Fruit fly (Drosophila melanogaster) whole organism, pupa: Measurements from ENCODE around the gene Polr1B.

Experiments
- CG10348 ChIP-seq: fragments of 200-800 bp; sonication (Bioruptor generic); IDR thresholded peaks from 2 replicates; pipeline ENCODE4 v1.3.6; 2022; ENCODE audit warnings: missing biosample characterization, missing genetic modification characterization
- CG12605 ChIP-seq: fragments of 200-800 bp; sonication (Bioruptor generic); IDR thresholded peaks from 2 replicates; pipeline ENCODE4 v1.3.6; 2022; ENCODE audit warnings: missing biosample characterization, missing genetic modification characterization
- CG13204 ChIP-seq: fragments of 200-800 bp; sonication (Bioruptor generic); optimal IDR thresholded peaks from 2 replicates; lab custom pipeline; 2018; ENCODE audit warnings: missing biosample characterization, mild to moderate bottlenecking, missing genetic modification characterization, moderate library complexity
- CG14655 ChIP-seq: fragments of 200-800 bp; sonication (Bioruptor generic); optimal IDR thresholded peaks from 3 replicates; lab custom pipeline; 2017; ENCODE audit warnings: mild to moderate bottlenecking, missing biosample characterization, missing genetic modification reagents, missing genetic modification characterization
- CG15710 ChIP-seq: fragments of 200-800 bp; sonication (Bioruptor generic); optimal IDR thresholded peaks from 2 replicates; lab custom pipeline; 2018; ENCODE audit warnings: missing biosample characterization, mild to moderate bottlenecking, missing genetic modification characterization, moderate library complexity
- CG17806 ChIP-seq: fragments of 200-800 bp; sonication (Bioruptor generic); optimal IDR thresholded peaks from 2 replicates; lab custom pipeline; 2018; ENCODE audit warnings: missing biosample characterization, mild to moderate bottlenecking, missing genetic modification characterization, moderate library complexity
- CG32121 ChIP-seq: fragments of 200-800 bp; sonication (Bioruptor generic); IDR thresholded peaks from 2 replicates; pipeline ENCODE4 v1.3.6; 2022; ENCODE audit warnings: missing biosample characterization, missing genetic modification characterization
- CG34367 ChIP-seq: fragments of 200-800 bp; sonication (Bioruptor generic); optimal IDR thresholded peaks from 2 replicates; lab custom pipeline; 2018; ENCODE audit warnings: missing biosample characterization, mild to moderate bottlenecking, missing genetic modification characterization
- CG4496 ChIP-seq: fragments of 200-800 bp; sonication (Bioruptor generic); IDR thresholded peaks from 3 replicates; pipeline ENCODE4 v1.3.6; 2022; ENCODE audit warnings: missing biosample characterization, missing genetic modification characterization
- CG8159 ChIP-seq: fragments of 200-800 bp; sonication (Bioruptor generic); optimal IDR thresholded peaks from 3 replicates; lab custom pipeline; 2018; ENCODE audit warnings: missing biosample characterization, mild to moderate bottlenecking, missing genetic modification characterization, moderate library complexity
- CG8301 ChIP-seq: fragments of 200-800 bp; sonication (Bioruptor generic); optimal IDR thresholded peaks from 2 replicates; lab custom pipeline; 2018; ENCODE audit warnings: missing biosample characterization, mild to moderate bottlenecking, missing genetic modification characterization
- CG9948 ChIP-seq: fragments of 200-800 bp; sonication (Bioruptor generic); optimal IDR thresholded peaks from 2 replicates; lab custom pipeline; 2018; ENCODE audit warnings: missing biosample characterization, mild to moderate bottlenecking, missing genetic modification characterization, moderate library complexity
- D1 ChIP-seq: fragments of 200-800 bp; sonication (Bioruptor generic); optimal IDR thresholded peaks from 2 replicates; lab custom pipeline; 2018; ENCODE audit warnings: missing biosample characterization, mild to moderate bottlenecking, missing genetic modification characterization, moderate library complexity
- EcR ChIP-seq: fragments of 200-800 bp; sonication (Bioruptor generic); optimal IDR thresholded peaks from 3 replicates; lab custom pipeline; 2019; ENCODE audit warnings: missing biosample characterization, missing genetic modification characterization, mild to moderate bottlenecking, moderate library complexity, missing genetic modification reagents
- Ets98B ChIP-seq: fragments of 200-800 bp; sonication (Bioruptor generic); IDR thresholded peaks from 2 replicates; pipeline ENCODE4 v1.3.6; 2022; ENCODE audit warnings: missing biosample characterization, missing genetic modification characterization
- Pif1A ChIP-seq: fragments of 200-800 bp; sonication (Bioruptor generic); optimal IDR thresholded peaks from 3 replicates; lab custom pipeline; 2016; ENCODE audit warnings: missing biosample characterization, missing genetic modification characterization
- Pif1B ChIP-seq: fragments of 200-800 bp; sonication (Bioruptor generic); optimal IDR thresholded peaks from 3 replicates; lab custom pipeline; 2016; ENCODE audit warnings: missing biosample characterization, missing genetic modification characterization
- Snoo ChIP-seq: fragments of 200-800 bp; sonication (Bioruptor generic); optimal IDR thresholded peaks from 3 replicates; lab custom pipeline; 2017; ENCODE audit warnings: missing biosample characterization, mild to moderate bottlenecking, missing genetic modification characterization, inconsistent platforms
- fd96Ca ChIP-seq: fragments of 200-800 bp; sonication (Bioruptor generic); IDR thresholded peaks from 3 replicates; pipeline ENCODE4 v1.3.6; 2022; ENCODE audit warnings: missing biosample characterization, missing genetic modification characterization
- gl ChIP-seq: fragments of 200-800 bp; sonication (Bioruptor generic); optimal IDR thresholded peaks from 2 replicates; lab custom pipeline; 2018; ENCODE audit warnings: missing biosample characterization, mild to moderate bottlenecking, missing genetic modification characterization
- rn ChIP-seq: fragments of 200-800 bp; sonication (Bioruptor generic); IDR thresholded peaks from 2 replicates; pipeline ENCODE4 v1.3.6; 2022; ENCODE audit warnings: missing biosample characterization, missing genetic modification characterization

The Polr1B gene

DNA sequence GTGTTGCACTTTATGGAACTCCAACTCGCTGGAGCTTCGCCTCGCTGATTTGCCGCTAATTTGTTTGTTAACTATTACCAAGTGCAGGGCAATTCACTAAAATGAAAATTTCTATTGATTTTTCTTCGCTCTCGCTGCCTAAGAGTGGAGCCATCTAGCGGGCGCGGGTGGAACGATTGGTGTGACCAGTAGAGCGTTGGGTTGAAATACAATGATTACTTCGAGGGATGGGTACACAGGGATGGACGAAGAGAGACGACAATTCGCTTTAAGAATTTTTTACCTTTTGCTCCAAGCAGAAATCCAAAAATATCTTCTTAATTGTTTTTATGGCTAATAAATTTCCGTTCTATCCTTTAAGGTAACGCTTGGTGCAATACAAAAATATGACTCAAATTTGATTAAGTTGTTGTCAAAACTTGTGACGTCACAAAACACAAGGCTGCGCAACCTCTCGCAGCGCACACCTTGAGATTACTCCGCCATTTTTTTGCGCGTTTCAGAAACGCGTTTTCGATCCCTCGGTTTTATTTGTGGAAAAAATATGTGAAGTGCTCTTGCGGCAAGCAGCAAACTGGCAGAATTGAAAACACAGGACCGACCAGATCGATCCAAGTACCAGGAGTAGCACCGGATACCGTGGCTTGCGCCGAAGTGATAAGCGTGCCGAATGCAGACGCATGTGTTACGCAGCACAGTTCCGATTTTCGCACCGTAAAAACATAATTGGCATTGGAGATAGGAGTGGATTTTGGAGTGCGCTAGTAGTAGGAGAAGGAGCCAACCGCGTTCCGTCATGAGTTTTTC is 10.7 kb downstream of the Polr1B start, which contains the start of the genes AP-2alpha and ebi:
Gene AP-2alpha (minus strand): TSS at position 185 of the 807 bp plus-strand sequence.
Gene ebi (plus strand): TSS at position 475 of the 807 bp plus-strand sequence.
- TF ChIP-seq CG34367 (peak; percentile 73), rn (GFP tag; lab: Robert Waterston, UW) (peak; percentile 62; the same call in 1 of the 2 replicates), CG32121 (peak; percentile 64), CG4496 (peak; percentile 75), Pif1A (GFP tag; lab: Kevin White, UChicago) (peak; percentile 80), CG8159 (tag; lab: Kevin White, UChicago) (peak; percentile 79), EcR (no peak), CG9948 (peak; percentile 77), Pif1B (GFP tag; lab: Kevin White, UChicago) (peak; percentile 44), D1 (tag; lab: Kevin White, UChicago) (no peak), CG12605 (no peak; the same call in 1 of the 2 replicates), fd96Ca (GFP tag; lab: Robert Waterston, UW) (peak; percentile 88), CG8301 (tag; lab: Kevin White, UChicago) (peak; percentile 68), CG17806 (peak; percentile 58), Ets98B (GFP tag; lab: Robert Waterston, UW) (no peak; the same call in 1 of the 2 replicates), CG14655 (peak; percentile 79), CG10348 (no peak), CG13204 (GFP tag; lab: Kevin White, UChicago) (no peak), Snoo (tag; lab: Kevin White, UChicago) (peak; percentile 80), gl (tag; lab: Kevin White, UChicago) (no peak), CG15710 (tag; lab: Kevin White, UChicago) (peak; percentile 87)

DNA sequence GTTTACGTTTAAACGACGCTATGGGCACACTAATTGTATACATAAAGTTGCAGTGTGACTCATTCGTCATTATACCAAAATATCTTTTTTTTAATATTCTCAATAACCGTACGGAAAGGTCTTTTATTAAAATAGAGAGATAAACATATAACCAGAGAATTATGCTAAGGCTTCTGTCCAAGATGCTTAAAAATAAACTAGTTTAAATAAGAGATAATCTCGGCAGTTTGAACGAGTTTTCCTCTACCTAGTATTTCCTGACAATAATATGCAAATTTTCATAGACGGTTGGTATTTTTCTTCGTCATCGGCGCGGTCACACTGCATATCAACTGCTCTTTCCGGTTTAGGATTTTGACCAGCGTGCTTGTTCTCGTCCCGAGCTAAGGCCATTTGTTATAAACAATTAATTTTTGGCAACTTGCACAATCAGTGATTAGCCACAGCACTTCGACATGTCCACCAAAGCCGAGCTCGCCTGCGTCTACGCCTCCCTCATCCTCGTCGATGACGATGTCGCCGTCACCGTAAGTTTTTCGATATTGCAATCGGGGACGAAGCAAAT is 15.6 kb downstream of the Polr1B start, which contains the start of the genes CG13690 and RpLP1:
Gene CG13690 (minus strand): TSS at position 33 of the 565 bp plus-strand sequence.
Gene RpLP1 (plus strand): TSS at position 333 of the 565 bp plus-strand sequence.
- peak; percentile 40 for TF ChIP-seq CG15710 (tag; lab: Kevin White, UChicago)
- no peak for TF ChIP-seq fd96Ca (GFP tag; lab: Robert Waterston, UW)
- peak; percentile 71 for TF ChIP-seq CG12605
- peak; percentile 11 for TF ChIP-seq CG9948
- peak; percentile 40; the same call in 1 of the 2 replicates for TF ChIP-seq CG32121
- TF ChIP-seq CG4496 = peak; percentile 67; the same call in 2 of the 3 replicates
- TF ChIP-seq CG8301 (tag; lab: Kevin White, UChicago) = peak; percentile 13
- peak; percentile 54 for TF ChIP-seq CG13204 (GFP tag; lab: Kevin White, UChicago)
- no peak for TF ChIP-seq CG10348
- TF ChIP-seq D1 (tag; lab: Kevin White, UChicago) = no peak
- peak; percentile 51 for TF ChIP-seq CG34367
- peak; percentile 59 for TF ChIP-seq CG8159 (tag; lab: Kevin White, UChicago)
- no peak for TF ChIP-seq rn (GFP tag; lab: Robert Waterston, UW)
- TF ChIP-seq Ets98B (GFP tag; lab: Robert Waterston, UW) = peak; percentile 26; the same call in 1 of the 2 replicates
- peak; percentile 72 for TF ChIP-seq Pif1A (GFP tag; lab: Kevin White, UChicago)
- TF ChIP-seq CG17806 = no peak
- peak; percentile 45 for TF ChIP-seq CG14655
- TF ChIP-seq Snoo (tag; lab: Kevin White, UChicago) = peak; percentile 82
- peak; percentile 41 for TF ChIP-seq Pif1B (GFP tag; lab: Kevin White, UChicago)
- TF ChIP-seq EcR = peak; percentile 0
- peak; percentile 53 for TF ChIP-seq gl (tag; lab: Kevin White, UChicago)

DNA sequence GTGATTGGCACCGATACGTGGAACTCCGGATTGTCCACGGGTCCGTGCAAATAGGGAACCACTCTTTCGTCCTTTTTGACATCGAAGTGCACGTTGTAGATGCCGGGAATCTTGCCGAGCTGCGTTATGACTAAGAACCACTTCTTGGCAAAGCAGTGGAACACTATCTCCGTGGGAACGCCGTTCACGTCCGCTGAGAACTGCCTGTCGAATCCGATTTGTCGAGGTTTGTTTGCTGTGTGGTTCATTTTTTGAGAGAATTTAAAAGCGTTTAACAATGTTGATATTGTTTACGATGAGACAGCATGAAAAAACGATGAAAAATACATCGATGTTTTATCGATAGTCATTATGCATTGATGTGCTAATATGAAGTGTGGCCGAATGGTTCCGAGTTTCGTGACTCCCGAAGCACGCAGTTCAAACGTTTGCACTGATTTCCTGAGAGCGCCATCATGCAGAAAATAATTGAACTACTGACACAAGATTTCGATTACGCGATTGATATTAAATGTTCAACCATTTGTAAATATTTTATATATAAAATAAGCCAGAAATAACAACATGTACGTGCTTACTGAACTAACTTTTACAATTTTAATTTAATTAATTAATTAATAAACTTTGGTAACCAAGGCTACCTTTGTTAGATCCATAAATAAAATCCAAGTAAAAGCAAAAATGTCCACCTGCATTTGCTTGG is 17.2 kb downstream of the Polr1B start, which contains the start of the genes CG11885 and CG13692:
Gene CG11885 (minus strand): TSS at position 332 of the 703 bp plus-strand sequence.
Gene CG13692 (plus strand): TSS at position 653 of the 703 bp plus-strand sequence.
- TF ChIP-seq Snoo (tag; lab: Kevin White, UChicago) (peak; percentile 19), EcR (peak; percentile 3), CG4496 (peak; percentile 39; the same call in 2 of the 3 replicates), CG9948 (no peak)

DNA sequence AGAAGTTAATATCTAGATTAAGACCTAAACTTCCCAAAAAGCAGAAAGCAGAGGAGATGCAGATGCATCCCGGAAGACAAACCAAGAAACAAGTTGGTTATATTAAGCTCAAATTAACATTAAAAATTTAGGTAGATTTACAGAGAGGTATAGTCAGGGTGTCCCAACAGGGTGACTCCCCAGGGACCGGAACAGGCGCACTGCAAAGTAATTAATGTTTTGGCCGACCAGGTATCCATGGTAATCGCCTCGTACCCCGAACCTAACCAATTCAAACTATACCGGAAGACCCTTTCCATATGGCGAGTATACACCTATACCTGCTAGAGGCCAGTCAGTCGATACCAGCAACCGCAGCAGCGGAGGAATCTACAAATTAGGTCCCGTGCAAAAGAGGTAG is 18.5 kb downstream of the Polr1B start, which contains the start of gene BBS8:
Gene BBS8 (plus strand): TSS at position 301 of the 400 bp plus-strand sequence.
- TF ChIP-seq CG8301 (tag; lab: Kevin White, UChicago) (no peak), CG9948 (no peak), CG34367 (no peak), Snoo (tag; lab: Kevin White, UChicago) (no peak), CG32121 (no peak), CG12605 (no peak), Pif1B (GFP tag; lab: Kevin White, UChicago) (no peak), D1 (tag; lab: Kevin White, UChicago) (no peak), gl (tag; lab: Kevin White, UChicago) (no peak)

DNA sequence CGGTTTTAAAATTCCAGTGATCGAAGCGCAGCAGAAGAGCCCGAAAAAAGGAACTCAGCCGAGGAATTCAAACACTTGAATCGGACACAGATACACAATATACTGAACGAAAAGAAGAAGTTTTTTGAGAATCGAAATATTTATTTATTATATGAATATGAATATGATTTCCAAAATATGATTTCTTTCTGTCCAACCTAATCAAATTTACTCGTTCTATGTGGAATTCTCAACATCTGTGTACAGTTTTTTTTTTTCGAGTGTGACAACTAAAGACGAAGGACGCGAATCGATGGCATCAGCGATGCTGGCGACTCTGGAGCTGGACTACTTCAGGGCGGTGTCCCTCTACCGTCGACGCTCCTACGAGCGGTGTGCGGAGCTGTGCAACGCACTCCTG is 19.1 kb downstream of the Polr1B start:
- TF ChIP-seq CG34367 (peak; percentile 14), Pif1A (GFP tag; lab: Kevin White, UChicago) (peak; percentile 64), CG32121 (no peak), CG8159 (tag; lab: Kevin White, UChicago) (peak; percentile 45), CG15710 (tag; lab: Kevin White, UChicago) (peak; percentile 45), CG17806 (peak; percentile 56), CG14655 (peak; percentile 72), CG4496 (peak; percentile 29; the same call in 1 of the 3 replicates), EcR (no peak), CG9948 (peak; percentile 61), Pif1B (GFP tag; lab: Kevin White, UChicago) (peak; percentile 52), fd96Ca (GFP tag; lab: Robert Waterston, UW) (no peak), CG8301 (tag; lab: Kevin White, UChicago) (peak; percentile 51), rn (GFP tag; lab: Robert Waterston, UW) (no peak), Snoo (tag; lab: Kevin White, UChicago) (peak; percentile 78)
